Worm (Caenorhabditis elegans): ENCODE data around the gene npp-24.

DNA sequence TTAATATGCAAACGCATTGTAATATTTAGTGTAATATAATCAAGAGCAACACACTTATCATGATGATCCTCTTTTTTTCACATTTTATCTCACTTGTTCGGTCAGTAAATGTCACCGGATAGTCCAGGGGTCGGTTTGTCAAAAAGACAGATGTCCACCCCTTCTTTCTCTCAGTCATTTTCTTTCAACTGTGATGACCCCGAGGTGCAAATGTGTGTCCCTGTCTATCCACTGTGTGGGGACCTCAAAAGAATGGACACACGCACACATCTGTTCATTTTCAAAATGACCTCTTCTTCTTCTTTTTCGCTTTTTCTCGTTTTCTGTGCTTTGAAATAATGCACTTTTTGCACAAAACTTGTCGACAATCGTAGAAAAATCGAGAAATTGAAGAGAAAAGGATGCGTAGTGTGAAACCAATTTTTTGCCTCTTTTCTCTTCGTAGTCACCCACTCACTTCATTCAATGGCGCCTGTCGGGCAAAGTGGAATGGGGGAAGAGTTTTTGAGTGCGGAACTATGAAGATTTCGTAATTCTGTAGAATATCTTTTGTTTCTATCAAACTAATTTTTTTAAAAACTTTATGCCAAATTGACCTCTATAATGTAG lies 41.9 kb upstream of the npp-24 start:
- TF ChIP-seq ceh-27 (GFP tag; optimal IDR thresholded peaks at IDR 0.05) = no peak
- TF ChIP-seq aptf-3 (GFP tag; IDR thresholded peaks at IDR 0.05) = no peak
- no peak for TF ChIP-seq C06A6.2 (GFP tag; conservative IDR thresholded peaks at IDR 0.05)
- no peak for TF ChIP-seq snpc-4 (GFP tag; optimal IDR thresholded peaks at IDR 0.05)
- no peak for TF ChIP-seq snpc-4 (tag; optimal IDR thresholded peaks at IDR 0.05)
